Fruit fly (Drosophila melanogaster): ENCODE data around the gene CG32281.
A peak's percentile ranks its signal among the peaks of the same experiment; 100 is the strongest.

CG32281 gene

dm6 chr3L:3148125-3149059, 20.8 kb upstream of the CG32281 start, which contains the start of the genes Usp5 and BtbVII:
Usp5 (minus strand) TSS chr3L:3148358.
BtbVII (plus strand) TSS chr3L:3148646.
- TF ChIP-seq toe (GFP tag; optimal IDR thresholded peaks at IDR 0.05): peak; percentile 84
- TF ChIP-seq Mnt (GFP tag; optimal IDR thresholded peaks at IDR 0.05): peak; percentile 71
- TF ChIP-seq cnc (optimal IDR thresholded peaks at IDR 0.05): peak; percentile 80 to 92
- TF ChIP-seq Hr96 (GFP tag; optimal IDR thresholded peaks at IDR 0.05): peak; percentile 86
- TF ChIP-seq CG14711 (tag; optimal IDR thresholded peaks at IDR 0.05): peak; percentile 48
- no peak for TF ChIP-seq kay (GFP tag; ENCODE audit: borderline replicate concordance)
- peak; percentile 78 for TF ChIP-seq ovo (GFP tag; optimal IDR thresholded peaks at IDR 0.05)
- peak; percentile 55 for TF ChIP-seq pad (GFP tag; optimal IDR thresholded peaks at IDR 0.05)
- peak; percentile 85 for TF ChIP-seq CG1620 (GFP tag; optimal IDR thresholded peaks at IDR 0.05)
- peak; percentile 43 for TF ChIP-seq tj (GFP tag; optimal IDR thresholded peaks at IDR 0.05)
- peak; percentile 73 for TF ChIP-seq Crg-1 (GFP tag; optimal IDR thresholded peaks at IDR 0.05)
- TF ChIP-seq CG11617 (GFP tag; optimal IDR thresholded peaks at IDR 0.05): peak; percentile 70
- no peak for TF ChIP-seq CG5204 (GFP tag; optimal IDR thresholded peaks at IDR 0.05)
- TF ChIP-seq Clk (GFP tag; optimal IDR thresholded peaks at IDR 0.05): peak; percentile 56
- peak; percentile 73 for TF ChIP-seq CG7101 (tag; optimal IDR thresholded peaks at IDR 0.05)
- peak; percentile 0 for TF ChIP-seq CG33017 (tag; optimal IDR thresholded peaks at IDR 0.05)
- peak; percentile 45 for TF ChIP-seq CG7045 (GFP tag; optimal IDR thresholded peaks at IDR 0.05)
- peak; percentile 82 for TF ChIP-seq bab1 (GFP tag; optimal IDR thresholded peaks at IDR 0.05)
- TF ChIP-seq cic (GFP tag; optimal IDR thresholded peaks at IDR 0.05): peak; percentile 24
- peak; percentile 62 for TF ChIP-seq CG12768 (GFP tag; optimal IDR thresholded peaks at IDR 0.05)

- TF ChIP-seq cic (GFP tag; optimal IDR thresholded peaks at IDR 0.05) (peak; percentile 94), Hr96 (GFP tag; optimal IDR thresholded peaks at IDR 0.05) (no peak), Mnt (GFP tag; optimal IDR thresholded peaks at IDR 0.05) (peak; percentile 77), CG12768 (GFP tag; optimal IDR thresholded peaks at IDR 0.05) (peak; percentile 82), CG7101 (tag; optimal IDR thresholded peaks at IDR 0.05) (peak; percentile 9), tj (GFP tag; optimal IDR thresholded peaks at IDR 0.05) (peak; percentile 49), pad (GFP tag; optimal IDR thresholded peaks at IDR 0.05) (no peak), cnc (optimal IDR thresholded peaks at IDR 0.05) (no peak), Clk (GFP tag; optimal IDR thresholded peaks at IDR 0.05) (peak; percentile 47), ovo (GFP tag; optimal IDR thresholded peaks at IDR 0.05) (no peak), CG7045 (GFP tag; optimal IDR thresholded peaks at IDR 0.05) (peak; percentile 25), CG11617 (GFP tag; optimal IDR thresholded peaks at IDR 0.05) (peak; percentile 54), bab1 (GFP tag; optimal IDR thresholded peaks at IDR 0.05) (no peak), kay (GFP tag; ENCODE audit: borderline replicate concordance) (no peak), CG5204 (GFP tag; optimal IDR thresholded peaks at IDR 0.05) (no peak), CG1620 (GFP tag; optimal IDR thresholded peaks at IDR 0.05) (no peak), CG33017 (tag; optimal IDR thresholded peaks at IDR 0.05) (no peak), Crg-1 (GFP tag; optimal IDR thresholded peaks at IDR 0.05) (no peak), CG14711 (tag; optimal IDR thresholded peaks at IDR 0.05) (no peak), toe (GFP tag; optimal IDR thresholded peaks at IDR 0.05) (no peak)
Measured at dm6 chr3L:3149060-3149872, 19.9 kb upstream of the CG32281 start.

- TF ChIP-seq ovo (GFP tag; optimal IDR thresholded peaks at IDR 0.05): no peak
- no peak for TF ChIP-seq cnc (optimal IDR thresholded peaks at IDR 0.05)
- TF ChIP-seq CG5204 (GFP tag; optimal IDR thresholded peaks at IDR 0.05): no peak
- TF ChIP-seq kay (GFP tag; ENCODE audit: borderline replicate concordance): no peak
- no peak for TF ChIP-seq cic (GFP tag; optimal IDR thresholded peaks at IDR 0.05)
- no peak for TF ChIP-seq CG14711 (tag; optimal IDR thresholded peaks at IDR 0.05)
- no peak for TF ChIP-seq CG7101 (tag; optimal IDR thresholded peaks at IDR 0.05)
- TF ChIP-seq pad (GFP tag; optimal IDR thresholded peaks at IDR 0.05): no peak
- TF ChIP-seq Hr96 (GFP tag; optimal IDR thresholded peaks at IDR 0.05): no peak
- no peak for TF ChIP-seq CG33017 (tag; optimal IDR thresholded peaks at IDR 0.05)
- TF ChIP-seq Mnt (GFP tag; optimal IDR thresholded peaks at IDR 0.05): no peak
- TF ChIP-seq tj (GFP tag; optimal IDR thresholded peaks at IDR 0.05): no peak
- TF ChIP-seq Clk (GFP tag; optimal IDR thresholded peaks at IDR 0.05): no peak
- no peak for TF ChIP-seq CG11617 (GFP tag; optimal IDR thresholded peaks at IDR 0.05)
- no peak for TF ChIP-seq CG12768 (GFP tag; optimal IDR thresholded peaks at IDR 0.05)
- TF ChIP-seq bab1 (GFP tag; optimal IDR thresholded peaks at IDR 0.05): no peak
- no peak for TF ChIP-seq Crg-1 (GFP tag; optimal IDR thresholded peaks at IDR 0.05)
- TF ChIP-seq toe (GFP tag; optimal IDR thresholded peaks at IDR 0.05): no peak
- TF ChIP-seq CG7045 (GFP tag; optimal IDR thresholded peaks at IDR 0.05): no peak
Measured at dm6 chr3L:3150376-3150775, 18.8 kb upstream of the CG32281 start.

dm6 chr3L:3157651-3158050, 11.5 kb upstream of the CG32281 start:
- no peak for TF ChIP-seq Hr96 (GFP tag; optimal IDR thresholded peaks at IDR 0.05)
- no peak for TF ChIP-seq kay (GFP tag; ENCODE audit: borderline replicate concordance)
- no peak for TF ChIP-seq CG7101 (tag; optimal IDR thresholded peaks at IDR 0.05)
- TF ChIP-seq CG1620 (GFP tag; optimal IDR thresholded peaks at IDR 0.05): no peak
- TF ChIP-seq bab1 (GFP tag; optimal IDR thresholded peaks at IDR 0.05): no peak
- no peak for TF ChIP-seq CG33017 (tag; optimal IDR thresholded peaks at IDR 0.05)
- no peak for TF ChIP-seq CG5204 (GFP tag; optimal IDR thresholded peaks at IDR 0.05)
- TF ChIP-seq cnc (optimal IDR thresholded peaks at IDR 0.05): no peak
- no peak for TF ChIP-seq pad (GFP tag; optimal IDR thresholded peaks at IDR 0.05)
- TF ChIP-seq Crg-1 (GFP tag; optimal IDR thresholded peaks at IDR 0.05): no peak
- no peak for TF ChIP-seq CG7045 (GFP tag; optimal IDR thresholded peaks at IDR 0.05)
- no peak for TF ChIP-seq cic (GFP tag; optimal IDR thresholded peaks at IDR 0.05)
- TF ChIP-seq Mnt (GFP tag; optimal IDR thresholded peaks at IDR 0.05): no peak
- TF ChIP-seq ovo (GFP tag; optimal IDR thresholded peaks at IDR 0.05): no peak
- TF ChIP-seq CG11617 (GFP tag; optimal IDR thresholded peaks at IDR 0.05): no peak

Measured in whole organism, adult.